Worm (Caenorhabditis elegans): ENCODE measurements around the gene lis-1.
A peak's percentile ranks its signal among the peaks of the same experiment; 100 is the strongest.

lis-1 gene

ce11 chrIII:13359847-13360246 is 16.7 kb downstream of the lis-1 start:
- TF ChIP-seq ama-1 (optimal IDR thresholded peaks at IDR 0.05) (no peak), ceh-13 (GFP tag; optimal IDR thresholded peaks at IDR 0.05) (no peak), tbx-37 (GFP tag; conservative IDR thresholded peaks at IDR 0.05) (peak; percentile 19; the same call in 1 of the 2 replicates), ets-7 (tag; optimal IDR thresholded peaks at IDR 0.05) (no peak), hmg-4 (GFP tag; optimal IDR thresholded peaks at IDR 0.05) (peak; percentile 50), hmbx-1 (tag; optimal IDR thresholded peaks at IDR 0.05) (no peak), tbx-11 (GFP tag; IDR thresholded peaks at IDR 0.05) (no peak), scrt-1 (GFP tag; IDR thresholded peaks at IDR 0.05) (no peak), tra-4 (tag; optimal IDR thresholded peaks at IDR 0.05) (no peak), flt-1 (GFP tag; IDR thresholded peaks at IDR 0.05) (no peak), pes-1 (GFP tag; IDR thresholded peaks at IDR 0.05) (no peak), F13C5.2 (tag; optimal IDR thresholded peaks at IDR 0.05) (peak; percentile 25), aly-1 (tag; optimal IDR thresholded peaks at IDR 0.05) (no peak), sea-1 (GFP tag; conservative IDR thresholded peaks at IDR 0.05) (no peak), ceh-36 (tag; optimal IDR thresholded peaks at IDR 0.05) (no peak)

- TF ChIP-seq aly-1 (tag; optimal IDR thresholded peaks at IDR 0.05) (no peak), pes-1 (GFP tag; IDR thresholded peaks at IDR 0.05) (no peak), B0310.2 (tag; optimal IDR thresholded peaks at IDR 0.05) (no peak), tbx-37 (GFP tag; conservative IDR thresholded peaks at IDR 0.05) (no peak), tbx-11 (GFP tag; IDR thresholded peaks at IDR 0.05) (no peak), hmg-4 (GFP tag; optimal IDR thresholded peaks at IDR 0.05) (no peak), hnd-1 (tag; optimal IDR thresholded peaks at IDR 0.05) (no peak), hmbx-1 (tag; optimal IDR thresholded peaks at IDR 0.05) (no peak), scrt-1 (GFP tag; IDR thresholded peaks at IDR 0.05) (no peak), sea-1 (GFP tag; conservative IDR thresholded peaks at IDR 0.05) (no peak), tra-4 (tag; optimal IDR thresholded peaks at IDR 0.05) (no peak), ets-7 (tag; optimal IDR thresholded peaks at IDR 0.05) (no peak), flt-1 (GFP tag; IDR thresholded peaks at IDR 0.05) (no peak)
These were observed 17.3 kb downstream of the lis-1 start, which contains the start of gene F53A2.9 for ce11 chrIII:13359256-13359655. Gene F53A2.9 (minus strand): TSS chrIII:13359356.

- TF ChIP-seq hmbx-1 (tag; optimal IDR thresholded peaks at IDR 0.05) (no peak), tra-4 (tag; optimal IDR thresholded peaks at IDR 0.05) (no peak), tbx-11 (GFP tag; IDR thresholded peaks at IDR 0.05) (no peak), sea-1 (GFP tag; conservative IDR thresholded peaks at IDR 0.05) (no peak), aly-1 (tag; optimal IDR thresholded peaks at IDR 0.05) (no peak), ama-1 (optimal IDR thresholded peaks at IDR 0.05) (no peak), hmg-4 (GFP tag; optimal IDR thresholded peaks at IDR 0.05) (no peak), ceh-36 (tag; optimal IDR thresholded peaks at IDR 0.05) (no peak), ets-7 (tag; optimal IDR thresholded peaks at IDR 0.05) (no peak), flt-1 (GFP tag; IDR thresholded peaks at IDR 0.05) (no peak), pes-1 (GFP tag; IDR thresholded peaks at IDR 0.05) (no peak), tbx-37 (GFP tag; conservative IDR thresholded peaks at IDR 0.05) (no peak), scrt-1 (GFP tag; IDR thresholded peaks at IDR 0.05) (no peak)
These were observed 25.5 kb downstream of the lis-1 start for ce11 chrIII:13350964-13351363.

DNA sequence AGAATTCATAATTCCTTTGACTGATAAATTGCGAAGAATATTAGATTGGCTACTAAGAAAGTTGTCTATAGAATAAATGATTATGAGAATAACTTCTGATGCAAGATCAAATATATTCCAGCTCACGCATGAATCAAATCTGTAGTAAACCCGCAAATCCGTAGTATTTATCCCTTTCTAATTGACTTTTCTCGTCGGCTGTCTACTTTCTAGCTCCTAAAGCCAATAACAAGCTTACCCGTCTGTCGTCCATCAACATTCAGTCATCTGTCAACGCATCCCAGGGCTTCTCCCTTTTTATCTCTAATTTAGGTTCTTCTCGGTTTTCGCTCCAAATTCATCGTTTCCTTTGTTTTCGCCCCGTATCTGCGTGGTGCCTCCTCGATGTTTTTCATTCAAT is 27.6 kb downstream of the lis-1 start:
- TF ChIP-seq tra-4 (tag; optimal IDR thresholded peaks at IDR 0.05), result no peak
- no peak for TF ChIP-seq aly-1 (tag; optimal IDR thresholded peaks at IDR 0.05)
- TF ChIP-seq hnd-1 (tag; optimal IDR thresholded peaks at IDR 0.05), result no peak

DNA sequence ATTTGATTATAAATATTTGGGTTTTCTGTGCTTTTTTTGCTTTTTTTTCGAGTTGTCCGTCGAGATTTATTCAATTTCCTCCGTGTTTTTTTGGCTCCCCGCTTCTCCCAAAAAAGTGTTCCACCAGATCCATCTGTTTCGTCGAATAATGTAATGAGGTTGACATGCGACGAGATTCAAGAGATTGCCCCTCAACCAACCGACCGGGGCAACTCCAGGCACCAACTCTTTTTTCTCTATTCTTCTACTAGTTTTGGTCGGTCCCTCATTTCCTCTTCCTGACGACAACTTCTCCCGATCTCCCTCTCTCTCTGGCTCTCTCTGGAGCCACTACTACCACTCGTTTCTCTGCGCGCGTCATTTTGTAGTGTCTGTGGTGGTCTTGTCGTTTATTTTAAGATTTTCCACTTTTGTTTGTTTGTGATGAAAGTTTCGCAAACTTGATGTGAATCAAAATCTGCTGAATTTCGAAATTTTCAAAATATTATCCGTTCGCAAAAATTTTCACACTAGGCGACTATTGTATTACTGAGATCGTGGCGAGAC is 28.7 kb downstream of the lis-1 start:
- TF ChIP-seq ceh-36 (tag; optimal IDR thresholded peaks at IDR 0.05), result no peak
- no peak for TF ChIP-seq sea-1 (GFP tag; conservative IDR thresholded peaks at IDR 0.05)
- no peak for TF ChIP-seq tbx-11 (GFP tag; IDR thresholded peaks at IDR 0.05)
- no peak for TF ChIP-seq tra-4 (tag; optimal IDR thresholded peaks at IDR 0.05)
- no peak for TF ChIP-seq B0310.2 (tag; optimal IDR thresholded peaks at IDR 0.05)
- no peak for TF ChIP-seq scrt-1 (GFP tag; IDR thresholded peaks at IDR 0.05)
- TF ChIP-seq ets-7 (tag; optimal IDR thresholded peaks at IDR 0.05), result no peak
- no peak for TF ChIP-seq ama-1 (optimal IDR thresholded peaks at IDR 0.05)
- no peak for TF ChIP-seq hnd-1 (tag; optimal IDR thresholded peaks at IDR 0.05)
- TF ChIP-seq aly-1 (tag; optimal IDR thresholded peaks at IDR 0.05), result no peak
- no peak for TF ChIP-seq F13C5.2 (tag; optimal IDR thresholded peaks at IDR 0.05)
- TF ChIP-seq flt-1 (GFP tag; IDR thresholded peaks at IDR 0.05), result no peak
- TF ChIP-seq pes-1 (GFP tag; IDR thresholded peaks at IDR 0.05), result no peak
- TF ChIP-seq ceh-13 (GFP tag; optimal IDR thresholded peaks at IDR 0.05), result no peak
- no peak for TF ChIP-seq hmg-4 (GFP tag; optimal IDR thresholded peaks at IDR 0.05)
- no peak for TF ChIP-seq hmbx-1 (tag; optimal IDR thresholded peaks at IDR 0.05)
- TF ChIP-seq tbx-37 (GFP tag; conservative IDR thresholded peaks at IDR 0.05), result no peak

DNA sequence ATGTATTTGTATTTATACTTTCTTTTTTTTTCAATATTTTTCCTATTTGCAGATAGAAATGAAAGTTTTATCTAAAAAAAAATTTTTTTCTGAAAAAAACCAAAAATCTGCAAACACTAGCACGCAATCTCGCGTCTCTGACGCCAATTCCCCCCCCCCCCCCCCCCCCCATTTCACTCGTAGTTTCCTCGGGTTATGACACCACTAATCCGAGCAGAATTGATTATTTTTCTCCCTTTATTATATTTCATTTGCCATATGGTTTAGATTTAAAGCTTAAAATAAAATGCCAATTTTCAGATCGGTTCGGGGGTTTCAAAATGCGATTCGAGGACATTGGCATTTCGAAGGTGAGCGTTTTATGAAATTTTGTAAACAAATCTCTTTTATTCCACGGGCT is 29.7 kb downstream of the lis-1 start, which contains the start of gene mtm-6:
Gene mtm-6, plus strand, starts transcription at position 301 of the 400 bp plus-strand sequence.
- TF ChIP-seq hmg-4 (GFP tag; optimal IDR thresholded peaks at IDR 0.05) (no peak), tbx-37 (GFP tag; conservative IDR thresholded peaks at IDR 0.05) (no peak), scrt-1 (GFP tag; IDR thresholded peaks at IDR 0.05) (no peak), flt-1 (GFP tag; IDR thresholded peaks at IDR 0.05) (no peak), ceh-13 (GFP tag; optimal IDR thresholded peaks at IDR 0.05) (no peak), ceh-36 (tag; optimal IDR thresholded peaks at IDR 0.05) (no peak), ets-7 (tag; optimal IDR thresholded peaks at IDR 0.05) (no peak), sea-1 (GFP tag; conservative IDR thresholded peaks at IDR 0.05) (no peak), hnd-1 (tag; optimal IDR thresholded peaks at IDR 0.05) (no peak), hmbx-1 (tag; optimal IDR thresholded peaks at IDR 0.05) (no peak), B0310.2 (tag; optimal IDR thresholded peaks at IDR 0.05) (no peak), aly-1 (tag; optimal IDR thresholded peaks at IDR 0.05) (no peak), pes-1 (GFP tag; IDR thresholded peaks at IDR 0.05) (no peak), ama-1 (optimal IDR thresholded peaks at IDR 0.05) (no peak), tra-4 (tag; optimal IDR thresholded peaks at IDR 0.05) (no peak), tbx-11 (GFP tag; IDR thresholded peaks at IDR 0.05) (no peak), F13C5.2 (tag; optimal IDR thresholded peaks at IDR 0.05) (no peak)

DNA sequence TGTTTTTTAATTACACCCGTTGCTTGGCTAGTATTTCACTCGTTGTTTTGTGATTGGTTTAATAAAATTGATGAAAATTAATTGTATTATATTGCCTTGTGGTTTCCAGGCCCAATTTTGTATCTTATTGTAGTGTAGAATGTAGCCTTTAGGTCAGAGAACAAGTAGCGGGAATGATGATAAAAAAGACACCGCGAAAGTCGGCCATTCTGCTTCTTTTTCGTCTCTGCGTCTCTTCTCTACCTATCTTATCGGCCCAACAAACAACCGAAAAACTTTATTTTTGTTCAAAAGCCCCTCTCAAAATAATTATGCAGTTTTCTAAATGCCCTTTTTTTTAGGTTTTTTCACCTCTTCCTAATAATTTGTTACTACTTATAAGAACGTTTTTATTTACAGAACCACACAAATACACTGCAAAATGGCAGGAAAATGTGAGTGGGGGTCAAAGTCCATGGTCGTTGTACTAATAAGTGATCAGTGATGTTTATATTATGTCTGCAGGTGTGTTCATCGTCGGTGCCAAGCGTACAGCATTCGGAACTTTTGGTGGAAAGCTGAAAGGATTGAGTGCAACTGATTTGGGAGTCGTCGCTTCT is 31.9 kb downstream of the lis-1 start, which contains the start of gene acaa-2:
Gene acaa-2, plus strand, starts transcription at position 400 of the 599 bp plus-strand sequence.
- no peak for TF ChIP-seq B0310.2 (tag; optimal IDR thresholded peaks at IDR 0.05)
- no peak for TF ChIP-seq sea-1 (GFP tag; conservative IDR thresholded peaks at IDR 0.05)
- no peak for TF ChIP-seq ama-1 (optimal IDR thresholded peaks at IDR 0.05)
